Worm (Caenorhabditis elegans) whole organism, young adult: ENCODE measurements around the gene srh-128.

ENCODE experiments used
- Y53G8AR.9 ChIP-seq: fragments of 200-800 bp; sonication (Bioruptor generic); conservative IDR thresholded peaks from 2 replicates; pipeline ENCODE4 v1.3.6; 2022; ENCODE audit warnings: missing genetic modification reagents, missing genetic modification characterization, missing compliant biosample characterization
- cebp-2 ChIP-seq: fragments of 200-800 bp; sonication (Bioruptor generic); IDR thresholded peaks from 2 replicates; pipeline ENCODE4 v1.3.6; 2022; ENCODE audit warnings: missing genetic modification characterization, missing compliant biosample characterization
- egl-44 ChIP-seq: fragments of 200-800 bp; sonication (Bioruptor generic); IDR thresholded peaks from 2 replicates; pipeline ENCODE4 v1.3.6; 2022; ENCODE audit warnings: missing genetic modification reagents, missing genetic modification characterization, missing compliant biosample characterization
- nfya-2 ChIP-seq: fragments of 200-800 bp; sonication (Bioruptor generic); IDR thresholded peaks from 2 replicates; pipeline ENCODE4 v1.3.6; 2022; ENCODE audit warnings: missing genetic modification reagents, missing genetic modification characterization, missing compliant biosample characterization
- tlf-1 ChIP-seq: fragments of 200-800 bp; sonication (Bioruptor generic); optimal IDR thresholded peaks from 2 replicates; lab custom pipeline; 2018; ENCODE audit warnings: mild to moderate bottlenecking, missing genetic modification characterization, missing compliant biosample characterization

DNA sequence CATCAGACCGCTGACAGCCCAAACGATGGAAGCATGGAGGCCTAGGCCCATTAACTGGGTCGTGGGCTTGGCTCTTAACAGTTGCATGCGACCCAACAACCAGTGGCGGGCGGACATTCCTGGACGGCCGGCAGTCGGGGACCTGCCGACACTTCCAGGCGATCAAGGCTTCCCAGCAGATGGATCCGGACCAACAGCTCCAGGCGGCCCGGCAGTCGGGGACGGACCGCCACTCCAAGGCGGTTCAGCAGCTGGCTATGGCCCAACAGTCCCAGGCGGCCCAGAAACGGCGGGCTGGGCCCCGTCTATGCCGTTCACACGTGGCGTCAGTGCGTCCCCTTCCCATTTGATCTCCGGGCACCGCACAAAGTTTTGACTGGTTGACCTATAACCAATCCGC is 36.3 kb upstream of the srh-128 start:
- TF ChIP-seq Y53G8AR.9 (GFP tag; lab: Robert Waterston, UW) (no peak), egl-44 (GFP tag; lab: Robert Waterston, UW) (no peak), tlf-1 (GFP tag; lab: Kevin White, UChicago) (no peak), nfya-2 (GFP tag; lab: Robert Waterston, UW) (no peak), cebp-2 (GFP tag; lab: Robert Waterston, UW) (no peak)
